Fruit fly (Drosophila melanogaster) S2 (cell line): ENCODE data around the gene Peritrophin-A.
"Not testable (repeated sequence)": the region's sequence is repeated elsewhere in the genome, so short reads cannot be mapped to it uniquely, and the experiment has no call there.

Source experiments
- CG8478 ChIP-seq: fragments of >200 bp; optimal IDR thresholded peaks from 2 replicates; lab custom pipeline; 2018
- CTCF ChIP-seq, 2 experiments: fragments of >200 bp; optimal IDR thresholded peaks; 2 replicates each; lab custom pipeline; 2018

dm6 chrX:20209503-20209902 is 34.9 kb upstream of the Peritrophin-A start, which contains the start of gene SdicB:
- TF ChIP-seq CG8478; CTCF (optimal IDR thresholded peaks at IDR 0.05; lab: Kevin White, UChicago): not testable (repeated sequence)
